Worm (Caenorhabditis elegans): ENCODE measurements around the gene eps-8.
A peak's percentile ranks its signal among the peaks of the same experiment; 100 is the strongest.

eps-8 gene

DNA sequence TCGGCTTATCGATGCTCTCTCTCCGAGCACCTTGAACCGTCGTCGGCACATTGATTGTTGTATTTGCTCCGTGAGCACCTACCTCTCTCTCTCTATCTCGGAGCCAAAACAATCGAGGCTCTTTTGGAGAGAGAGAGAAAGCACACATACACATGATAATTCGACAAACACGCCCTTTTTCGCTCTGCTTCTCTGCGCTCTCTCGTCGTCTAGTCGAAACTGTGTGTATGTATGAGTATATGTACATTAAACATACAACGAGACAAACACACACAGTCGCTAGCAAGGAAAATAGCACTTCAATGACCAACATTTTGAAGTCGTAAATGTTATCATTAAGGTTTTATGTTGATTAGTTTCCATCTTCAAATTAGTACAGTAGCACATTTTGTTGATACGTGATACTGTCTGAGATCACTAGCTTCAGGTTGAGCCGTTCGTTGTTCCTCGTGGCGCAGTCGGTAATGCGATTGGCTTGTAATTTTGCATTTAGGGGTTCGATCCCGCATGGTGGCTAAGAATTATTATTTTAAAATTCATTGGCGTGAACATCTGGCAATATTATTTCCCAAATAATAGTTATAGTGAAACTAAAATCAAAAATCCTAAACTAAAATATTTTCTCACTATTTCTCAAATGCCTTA lies 4.2 kb upstream of the eps-8 start:
- peak; percentile 46 for TF ChIP-seq ztf-7 (tag; optimal IDR thresholded peaks at IDR 0.05)
- TF ChIP-seq duxl-1 (tag; optimal IDR thresholded peaks at IDR 0.05; ENCODE audit: poor library complexity) = no peak
- 0 out of 2 replicates have a peak, but pooled peaks have one; percentile 18 for TF ChIP-seq lin-1 (GFP tag; IDR thresholded peaks at IDR 0.05)
- TF ChIP-seq set-16 (GFP tag; IDR thresholded peaks at IDR 0.05) = peak; percentile 25; the same call in 1 of the 2 replicates
- peak; percentile 80 for TF ChIP-seq nhr-6 (tag; optimal IDR thresholded peaks at IDR 0.05)
- TF ChIP-seq ceh-62 (tag; optimal IDR thresholded peaks at IDR 0.05) = no peak
- TF ChIP-seq nhr-111 (GFP tag; optimal IDR thresholded peaks at IDR 0.05) = no peak
- no peak for TF ChIP-seq ceh-82 (tag; optimal IDR thresholded peaks at IDR 0.05)
- no peak for TF ChIP-seq gei-8 (GFP tag; optimal IDR thresholded peaks at IDR 0.05)
- TF ChIP-seq unc-39 (tag; optimal IDR thresholded peaks at IDR 0.05) = no peak
- peak; percentile 93 for TF ChIP-seq dve-1 (tag; optimal IDR thresholded peaks at IDR 0.05; ENCODE audit: insufficient read depth)
- peak in 1 of 2 experiments; percentile 72 for TF ChIP-seq mdl-1 (tag; optimal IDR thresholded peaks at IDR 0.05)
- TF ChIP-seq zip-11 (GFP tag; IDR thresholded peaks at IDR 0.05) = no peak
- no peak for TF ChIP-seq saeg-2 (GFP tag; IDR thresholded peaks at IDR 0.05)
- TF ChIP-seq Y5F2A.4 (GFP tag; optimal IDR thresholded peaks at IDR 0.05) = no peak
- no peak for TF ChIP-seq ctbp-1 (GFP tag; IDR thresholded peaks at IDR 0.05)
- peak; percentile 66 for TF ChIP-seq mep-1 (tag; optimal IDR thresholded peaks at IDR 0.05)
- no peak for TF ChIP-seq egl-43 (GFP tag; IDR thresholded peaks at IDR 0.05)
- no peak for TF ChIP-seq tra-1 (GFP tag; IDR thresholded peaks at IDR 0.05)
- TF ChIP-seq nhr-77 (tag; optimal IDR thresholded peaks at IDR 0.05) = no peak
- no peak for TF ChIP-seq dpl-1 (GFP tag; optimal IDR thresholded peaks at IDR 0.05)
- no peak for TF ChIP-seq vab-7 (GFP tag; IDR thresholded peaks at IDR 0.05)
- TF ChIP-seq D1046.2 (GFP tag; IDR thresholded peaks at IDR 0.05) = no peak
- TF ChIP-seq jun-1 (tag; optimal IDR thresholded peaks at IDR 0.05) = peak; percentile 10
- no peak for TF ChIP-seq F10B5.3 (tag; optimal IDR thresholded peaks at IDR 0.05)
- TF ChIP-seq ceh-32 (tag; optimal IDR thresholded peaks at IDR 0.05; ENCODE audit: poor library complexity) = no peak
- TF ChIP-seq mdt-29 (GFP tag; IDR thresholded peaks at IDR 0.05) = no peak
- no peak for TF ChIP-seq skn-1 (tag; optimal IDR thresholded peaks at IDR 0.05)
- peak; percentile 10 for TF ChIP-seq T20F7.1 (GFP tag; optimal IDR thresholded peaks at IDR 0.05)
- TF ChIP-seq snpc-1.2 (GFP tag; IDR thresholded peaks at IDR 0.05) = peak; percentile 98
- no peak for TF ChIP-seq hmg-1.1 (GFP tag; IDR thresholded peaks at IDR 0.05)
- peak; percentile 43 for TF ChIP-seq lin-38 (GFP tag; IDR thresholded peaks at IDR 0.05)
- no peak for TF ChIP-seq unc-130 (GFP tag; optimal IDR thresholded peaks at IDR 0.05)
- no peak for TF ChIP-seq dmd-8 (GFP tag; IDR thresholded peaks at IDR 0.05)
- no peak for TF ChIP-seq madf-9 (GFP tag; conservative IDR thresholded peaks at IDR 0.05)
- TF ChIP-seq hif-1 (tag; optimal IDR thresholded peaks at IDR 0.05) = peak in 1 of 2 experiments; percentile 17
- TF ChIP-seq pqm-1 (tag; optimal IDR thresholded peaks at IDR 0.05) = peak; percentile 82
- TF ChIP-seq hlh-30 (tag; optimal IDR thresholded peaks at IDR 0.05; ENCODE audit: insufficient read depth) = peak; percentile 41
- TF ChIP-seq nhr-42 (GFP tag; IDR thresholded peaks at IDR 0.05) = no peak
- no peak for TF ChIP-seq lin-13 (GFP tag; optimal IDR thresholded peaks at IDR 0.05)
- TF ChIP-seq ceh-28 (tag; optimal IDR thresholded peaks at IDR 0.05) = no peak
- TF ChIP-seq dmd-9 (GFP tag; IDR thresholded peaks at IDR 0.05) = no peak
- peak; percentile 41 for TF ChIP-seq nhr-48 (tag; optimal IDR thresholded peaks at IDR 0.05)
- TF ChIP-seq ama-1 (optimal IDR thresholded peaks at IDR 0.05) = no peak
- no peak for TF ChIP-seq pha-4 (GFP tag; IDR thresholded peaks at IDR 0.05)
- TF ChIP-seq pha-4 (tag; optimal IDR thresholded peaks at IDR 0.05) = peak; percentile 49
- peak; percentile 30 for TF ChIP-seq nhr-102 (tag; optimal IDR thresholded peaks at IDR 0.05)
- TF ChIP-seq mes-2 (tag; optimal IDR thresholded peaks at IDR 0.05; ENCODE audit: poor library complexity, severe bottlenecking) = peak; percentile 61
- TF ChIP-seq ZK337.2 (GFP tag; IDR thresholded peaks at IDR 0.05) = no peak
- no peak for TF ChIP-seq snpc-4 (tag; optimal IDR thresholded peaks at IDR 0.05)
- TF ChIP-seq zip-2 (tag; optimal IDR thresholded peaks at IDR 0.05) = no peak

Data from whole organism, L4 larva.